Worm (Caenorhabditis elegans) whole organism, young adult: ENCODE results near the gene Y41C4A.8.

Source experiments
- B0019.2 ChIP-seq: fragments of 200-800 bp; sonication (Bioruptor generic); conservative IDR thresholded peaks from 2 replicates; pipeline ENCODE4 v1.3.6; 2022; ENCODE audit warnings: missing genetic modification reagents, missing genetic modification characterization, missing compliant biosample characterization
- C06A6.2 ChIP-seq: fragments of 200-800 bp; sonication (Bioruptor generic); conservative IDR thresholded peaks from 2 replicates; pipeline ENCODE4 v1.3.6; 2022; ENCODE audit warnings: missing genetic modification characterization, missing compliant biosample characterization
- F22D6.2 ChIP-seq: sonication (generic microtip); optimal IDR thresholded peaks from 2 replicates; lab custom pipeline; 2016; ENCODE audit warnings: mild to moderate bottlenecking, missing genetic modification characterization, missing compliant biosample characterization
- F37B4.10 ChIP-seq: fragments of 200-800 bp; sonication (Bioruptor generic); IDR thresholded peaks from 2 replicates; pipeline ENCODE4 v1.3.6; 2022; ENCODE audit warnings: missing genetic modification characterization, missing compliant biosample characterization
- F39B2.1 ChIP-seq: fragments of 200-800 bp; sonication (Bioruptor generic); IDR thresholded peaks from 2 replicates; pipeline ENCODE4 v1.3.6; 2022; ENCODE audit warnings: missing genetic modification reagents, missing genetic modification characterization, missing compliant biosample characterization
- F52B5.7 ChIP-seq: sonication (generic microtip); optimal IDR thresholded peaks from 2 replicates; lab custom pipeline; 2016; ENCODE audit warnings: mild to moderate bottlenecking, missing genetic modification characterization, missing compliant biosample characterization
- F57C9.4 ChIP-seq: sonication (generic microtip); optimal IDR thresholded peaks from 2 replicates; lab custom pipeline; 2017; ENCODE audit warnings: mild to moderate bottlenecking, missing genetic modification characterization, missing compliant biosample characterization
- Y56A3A.18 ChIP-seq: fragments of 200-800 bp; sonication (Bioruptor generic); IDR thresholded peaks from 2 replicates; pipeline ENCODE4 v1.3.6; 2022; ENCODE audit warnings: missing genetic modification reagents, missing genetic modification characterization, missing compliant biosample characterization
- aptf-2 ChIP-seq: fragments of 200-800 bp; sonication (Bioruptor generic); conservative IDR thresholded peaks from 2 replicates; pipeline ENCODE4 v1.3.6; 2022; ENCODE audit warnings: missing genetic modification reagents, missing genetic modification characterization, missing compliant biosample characterization
- aptf-3 ChIP-seq: fragments of 200-800 bp; sonication (Bioruptor generic); IDR thresholded peaks from 2 replicates; pipeline ENCODE4 v1.3.6; 2022; ENCODE audit warnings: missing genetic modification characterization, missing compliant biosample characterization
- bed-1 ChIP-seq: fragments of 200-800 bp; sonication (Bioruptor generic); IDR thresholded peaks from 2 replicates; pipeline ENCODE4 v1.3.6; 2022; ENCODE audit warnings: missing genetic modification reagents, missing genetic modification characterization, missing compliant biosample characterization
- bed-2 ChIP-seq: fragments of 200-800 bp; sonication (Bioruptor generic); IDR thresholded peaks from 2 replicates; pipeline ENCODE4 v1.3.6; 2022; ENCODE audit warnings: missing genetic modification reagents, missing genetic modification characterization, missing compliant biosample characterization
- ceh-40 ChIP-seq: fragments of 200-800 bp; sonication (Bioruptor generic); IDR thresholded peaks from 2 replicates; pipeline ENCODE4 v1.3.6; 2022; ENCODE audit warnings: missing genetic modification characterization, missing compliant biosample characterization
- dox-1 ChIP-seq: fragments of 200-800 bp; sonication (Bioruptor generic); IDR thresholded peaks from 2 replicates; pipeline ENCODE4 v1.3.6; 2022; ENCODE audit warnings: missing genetic modification reagents, missing genetic modification characterization, missing compliant biosample characterization
- dpff-1 ChIP-seq: sonication (generic microtip); optimal IDR thresholded peaks from 2 replicates; lab custom pipeline; 2017; ENCODE audit warnings: mild to moderate bottlenecking, missing genetic modification characterization, missing compliant biosample characterization
- egl-18 ChIP-seq: fragments of 200-800 bp; sonication (Bioruptor generic); IDR thresholded peaks from 2 replicates; pipeline ENCODE4 v1.3.6; 2022; ENCODE audit warnings: missing genetic modification reagents, missing genetic modification characterization, missing compliant biosample characterization
- egrh-3 ChIP-seq: fragments of 200-800 bp; sonication (Bioruptor generic); IDR thresholded peaks from 2 replicates; pipeline ENCODE4 v1.3.6; 2022; ENCODE audit warnings: missing genetic modification reagents, missing genetic modification characterization, missing compliant biosample characterization
- hmg-1.2 ChIP-seq: fragments of 200-800 bp; sonication (Bioruptor generic); IDR thresholded peaks from 2 replicates; pipeline ENCODE4 v1.3.6; 2022; ENCODE audit warnings: missing genetic modification reagents, missing genetic modification characterization, missing compliant biosample characterization
- lin-26 ChIP-seq: fragments of 200-800 bp; sonication (Bioruptor generic); IDR thresholded peaks from 2 replicates; pipeline ENCODE4 v1.3.6; 2022; ENCODE audit warnings: missing genetic modification reagents, missing genetic modification characterization, missing compliant biosample characterization
- lin-54 ChIP-seq: fragments of 200-800 bp; sonication (Bioruptor generic); optimal IDR thresholded peaks from 2 replicates; lab custom pipeline; 2018; ENCODE audit warnings: mild to moderate bottlenecking, missing genetic modification characterization, missing compliant biosample characterization
- madf-10 ChIP-seq: sonication (generic microtip); optimal IDR thresholded peaks from 2 replicates; lab custom pipeline; 2016; ENCODE audit warnings: mild to moderate bottlenecking, missing genetic modification characterization, missing compliant biosample characterization
- mcd-1 ChIP-seq: fragments of 200-800 bp; sonication (Bioruptor generic); IDR thresholded peaks from 2 replicates; pipeline ENCODE4 v1.3.6; 2022; ENCODE audit warnings: missing genetic modification reagents, missing genetic modification characterization, missing compliant biosample characterization
- nfya-1 ChIP-seq: sonication (generic microtip); optimal IDR thresholded peaks from 2 replicates; lab custom pipeline; 2017; ENCODE audit warnings: antibody characterized with exemption, missing compliant biosample characterization, missing genetic modification characterization, borderline replicate concordance; ENCODE audit not compliant: insufficient read depth
- nhr-120 ChIP-seq: fragments of 200-800 bp; sonication (Bioruptor generic); IDR thresholded peaks from 2 replicates; pipeline ENCODE4 v1.3.6; 2022; ENCODE audit warnings: missing genetic modification characterization, missing compliant biosample characterization
- nhr-27 ChIP-seq: fragments of 200-800 bp; sonication (Bioruptor generic); optimal IDR thresholded peaks from 2 replicates; lab custom pipeline; 2018; ENCODE audit warnings: mild to moderate bottlenecking, missing genetic modification characterization, moderate library complexity, missing compliant biosample characterization
- pbrm-1 ChIP-seq: fragments of 200-800 bp; sonication (Bioruptor generic); IDR thresholded peaks from 2 replicates; pipeline ENCODE4 v1.3.6; 2022; ENCODE audit warnings: missing genetic modification reagents, missing genetic modification characterization, missing compliant biosample characterization
- pha-4 ChIP-seq: fragments of 150-350 bp; sonication (generic microtip); optimal IDR thresholded peaks from 2 replicates; lab custom pipeline; 2014; ENCODE audit warnings: missing biosample characterization, missing genetic modification reagents, missing genetic modification characterization
- rec-8 ChIP-seq, 2 experiments: sonication (generic microtip); optimal IDR thresholded peaks; 2 replicates each; lab custom pipeline; 2016; ENCODE audit warnings: mild to moderate bottlenecking in 2 of 2, missing genetic modification characterization in 2 of 2, missing genetic modification reagents in 2 of 2, missing genotype in 2 of 2, missing biosample characterization in 1 of 2, missing compliant biosample characterization in 1 of 2, moderate library complexity in 1 of 2
- repo-1 ChIP-seq: sonication (generic microtip); optimal IDR thresholded peaks from 2 replicates; lab custom pipeline; 2017; ENCODE audit warnings: mild to moderate bottlenecking, missing genetic modification characterization, missing compliant biosample characterization
- sea-2 ChIP-seq: fragments of 200-800 bp; sonication (Bioruptor generic); IDR thresholded peaks from 2 replicates; pipeline ENCODE4 v1.3.6; 2022; ENCODE audit warnings: missing genetic modification characterization, missing compliant biosample characterization
- snpc-1.3 ChIP-seq: sonication (generic microtip); optimal IDR thresholded peaks from 2 replicates; lab custom pipeline; 2017; ENCODE audit warnings: missing genetic modification characterization, mild to moderate bottlenecking, missing compliant biosample characterization, antibody characterized with exemption, moderate library complexity, missing genotype, missing genetic modification reagents; ENCODE audit not compliant: insufficient read depth
- snpc-4 ChIP-seq, 5 experiments: fragments of 150-350 bp in 1 of 5; sonication (generic microtip) in 4 of 5; optimal IDR thresholded peaks; 2 replicates each; lab custom pipeline; 2014 to 2018; ENCODE audit warnings: missing genetic modification characterization in 5 of 5, missing biosample characterization in 3 of 5, antibody characterized with exemption in 2 of 5, mild to moderate bottlenecking in 2 of 5, missing compliant biosample characterization in 2 of 5, missing genotype in 2 of 5, moderate library complexity in 2 of 5, missing genetic modification reagents in 1 of 5
- xnd-1 ChIP-seq: sonication (generic microtip); optimal IDR thresholded peaks from 2 replicates; lab custom pipeline; 2016; ENCODE audit warnings: missing genotype, missing genetic modification reagents, missing genetic modification characterization, missing compliant biosample characterization
- zfh-2 ChIP-seq: fragments of 200-800 bp; sonication (Bioruptor generic); conservative IDR thresholded peaks from 2 replicates; pipeline ENCODE4 v1.3.6; 2022; ENCODE audit warnings: missing genetic modification reagents, missing genetic modification characterization, missing compliant biosample characterization
- zim-3 ChIP-seq: sonication (generic microtip); optimal IDR thresholded peaks from 2 replicates; lab custom pipeline; 2017; ENCODE audit warnings: mild to moderate bottlenecking, missing genetic modification characterization, moderate library complexity, missing compliant biosample characterization
- ztf-6 ChIP-seq: fragments of 200-800 bp; sonication (Bioruptor generic); IDR thresholded peaks from 2 replicates; pipeline ENCODE4 v1.3.6; 2022; ENCODE audit warnings: missing genetic modification reagents, missing genetic modification characterization, missing compliant biosample characterization

Gene Y41C4A.8

ce11 chrIII:11706665-11707064, 2.0 kb downstream of the Y41C4A.8 start, which contains the start of gene col-96:
Gene col-96 (minus strand): TSS chrIII:11706765.
- TF ChIP-seq F37B4.10 (GFP tag; lab: Robert Waterston, UW) (no peak), lin-54 (GFP tag; lab: Kevin White, UChicago) (no peak), mcd-1 (GFP tag; lab: Robert Waterston, UW) (no peak), F52B5.7 (tag; lab: Kevin White, UChicago) (no peak), rec-8 (tag; optimal IDR thresholded peaks at IDR 0.05; lab: Kevin White, UChicago) (no peak), lin-26 (GFP tag; lab: Robert Waterston, UW) (no peak), egl-18 (GFP tag; lab: Robert Waterston, UW) (no peak), bed-2 (GFP tag; lab: Robert Waterston, UW) (no peak), Y56A3A.18 (GFP tag; lab: Robert Waterston, UW) (no peak), nfya-1 (tag; lab: Kevin White, UChicago) (no peak), C06A6.2 (GFP tag; lab: Robert Waterston, UW) (no peak)

DNA sequence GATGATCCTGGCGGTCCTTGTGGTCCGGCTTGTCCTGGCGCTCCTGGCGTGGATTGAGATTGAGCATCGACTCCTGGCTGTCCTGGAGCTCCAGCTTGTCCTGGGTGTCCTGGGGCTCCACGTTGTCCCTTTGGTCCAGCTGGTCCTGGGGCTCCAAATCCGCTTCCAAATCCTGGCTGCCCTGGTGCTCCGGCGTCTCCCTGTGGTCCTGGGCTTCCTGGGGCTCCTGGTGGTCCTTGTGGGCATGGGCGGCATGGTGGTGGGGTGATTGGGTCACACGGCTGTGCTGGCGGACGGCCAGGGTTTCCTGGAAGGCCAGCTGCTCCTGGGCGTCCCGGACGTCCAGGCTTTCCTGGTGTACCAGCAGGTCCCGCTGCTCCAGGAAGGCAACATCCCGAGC, 2.7 kb downstream of the Y41C4A.8 start:
- TF ChIP-seq ceh-40 (GFP tag; lab: Robert Waterston, UW) = no peak
- 0 out of 2 replicates have a peak, but pooled peaks have one; percentile 20 for TF ChIP-seq lin-26 (GFP tag; lab: Robert Waterston, UW)
- no peak for TF ChIP-seq F39B2.1
- TF ChIP-seq zfh-2 = peak; percentile 95
- TF ChIP-seq egrh-3 (GFP tag; lab: Robert Waterston, UW) = peak; percentile 93
- TF ChIP-seq, all 124 proteins: peak for 3

ce11 chrIII:11704377-11704978, 4.1 kb downstream of the Y41C4A.8 start:
- 0 out of 2 replicates have a peak, but pooled peaks have one; percentile 28 for TF ChIP-seq aptf-3 (GFP tag; lab: Robert Waterston, UW)
- peak; percentile 91 for TF ChIP-seq zfh-2
- TF ChIP-seq pbrm-1 (GFP tag; lab: Robert Waterston, UW) = no peak
- TF ChIP-seq sea-2 (GFP tag; lab: Robert Waterston, UW) = no peak
- TF ChIP-seq dox-1 (GFP tag; lab: Robert Waterston, UW) = 0 out of 2 replicates have a peak, but pooled peaks have one; percentile 8
- TF ChIP-seq hmg-1.2 = 0 out of 2 replicates have a peak, but pooled peaks have one; percentile 4
- TF ChIP-seq egrh-3 (GFP tag; lab: Robert Waterston, UW) = peak; percentile 92

- TF ChIP-seq nhr-27 (tag; lab: Kevin White, UChicago) (no peak), xnd-1 (tag; lab: Kevin White, UChicago) (no peak), bed-1 (GFP tag; lab: Robert Waterston, UW) (no peak)
Observed at ce11 chrIII:11703776-11704093, 4.9 kb downstream of the Y41C4A.8 start, which contains the start of gene col-95. Gene col-95 (plus strand): TSS chrIII:11703994.

ce11 chrIII:11703006-11703775, 5.4 kb downstream of the Y41C4A.8 start:
- TF ChIP-seq lin-26 (GFP tag; lab: Robert Waterston, UW) = 0 out of 2 replicates have a peak, but pooled peaks have one; percentile 14
- TF ChIP-seq F57C9.4 (tag; lab: Kevin White, UChicago) = no peak
- peak; percentile 52; the same call in 1 of the 2 replicates for TF ChIP-seq egrh-3 (GFP tag; lab: Robert Waterston, UW)
- TF ChIP-seq zfh-2 = peak; percentile 81
- TF ChIP-seq bed-2 (GFP tag; lab: Robert Waterston, UW) = no peak

DNA sequence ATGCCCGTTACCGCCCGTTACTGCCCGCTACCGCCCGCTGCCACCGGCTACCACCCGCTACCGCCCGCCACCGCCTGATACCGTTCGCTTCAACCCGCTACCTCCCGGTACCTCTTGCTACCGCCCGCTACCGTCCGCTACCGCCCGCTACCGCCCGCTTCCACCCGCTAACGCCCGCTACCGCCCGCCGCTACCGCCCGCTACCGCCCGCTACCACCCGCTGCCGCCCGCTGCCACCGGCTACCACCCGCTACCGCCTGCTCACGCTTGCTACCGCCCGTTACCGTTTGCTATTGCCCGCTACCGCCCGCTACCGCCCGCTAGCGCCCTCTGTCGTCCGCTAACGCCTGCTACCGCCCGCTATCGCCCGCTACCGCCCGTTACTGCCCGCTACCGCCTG, 6.8 kb downstream of the Y41C4A.8 start:
- TF ChIP-seq pha-4 (tag; lab: Kevin White, UChicago) = no peak
- peak; percentile 58 for TF ChIP-seq dpff-1 (tag; lab: Kevin White, UChicago)
- TF ChIP-seq nhr-120 = no peak
- no peak for TF ChIP-seq aptf-2 (GFP tag; lab: Robert Waterston, UW)
- TF ChIP-seq F22D6.2 (tag; lab: Kevin White, UChicago) = no peak
- TF ChIP-seq snpc-1.3 (tag; lab: Kevin White, UChicago) = no peak
- no peak for TF ChIP-seq nhr-27 (tag; lab: Kevin White, UChicago)
- no peak for TF ChIP-seq B0019.2
- peak; percentile 96 for TF ChIP-seq zfh-2
- TF ChIP-seq snpc-4 (GFP tag; optimal IDR thresholded peaks at IDR 0.05; lab: Kevin White, UChicago) = no peak
- TF ChIP-seq snpc-4 (tag; optimal IDR thresholded peaks at IDR 0.05; lab: Kevin White, UChicago) = no peak
- TF ChIP-seq ztf-6 (GFP tag; lab: Robert Waterston, UW) = no peak
- TF ChIP-seq madf-10 (tag; lab: Kevin White, UChicago) = no peak
- TF ChIP-seq zim-3 = no peak
- no peak for TF ChIP-seq pbrm-1 (GFP tag; lab: Robert Waterston, UW)
- no peak for TF ChIP-seq repo-1 (tag; lab: Kevin White, UChicago)
